Fruit fly (Drosophila melanogaster) whole organism, embryonic: ENCODE data around the gene CG33268.
A peak's percentile ranks its signal among the peaks of the same experiment; 100 is the strongest.

Source experiments
- CG10366 ChIP-seq: fragments of 200-800 bp; sonication (Bioruptor generic); IDR thresholded peaks from 2 replicates; pipeline ENCODE4 v1.3.6; 2022; ENCODE audit warnings: missing biosample characterization, missing genetic modification characterization
- CG10979 ChIP-seq: fragments of 200-800 bp; sonication (Bioruptor generic); optimal IDR thresholded peaks from 2 replicates; lab custom pipeline; 2018; ENCODE audit warnings: missing biosample characterization, mild to moderate bottlenecking, missing genetic modification characterization, moderate library complexity
- CG11093 ChIP-seq: fragments of 200-800 bp; sonication (Bioruptor generic); IDR thresholded peaks from 3 replicates; pipeline ENCODE4 v1.3.6; 2022; ENCODE audit warnings: missing biosample characterization, missing genetic modification characterization
- CG11398 ChIP-seq: fragments of 200-800 bp; sonication (Bioruptor generic); optimal IDR thresholded peaks from 2 replicates; lab custom pipeline; 2016; ENCODE audit warnings: missing biosample characterization, missing genetic modification characterization
- CG11695 ChIP-seq: fragments of 200-800 bp; sonication (Bioruptor generic); IDR thresholded peaks from 3 replicates; pipeline ENCODE4 v1.3.6; 2022; ENCODE audit warnings: missing biosample characterization, missing genetic modification characterization
- CG12219 ChIP-seq: fragments of 200-800 bp; sonication (Bioruptor generic); optimal IDR thresholded peaks from 3 replicates; lab custom pipeline; 2018; ENCODE audit warnings: missing biosample characterization, mild to moderate bottlenecking, missing genetic modification characterization
- CG12299 ChIP-seq: fragments of 200-800 bp; sonication (Bioruptor generic); optimal IDR thresholded peaks from 2 replicates; lab custom pipeline; 2018; ENCODE audit warnings: missing biosample characterization, mild to moderate bottlenecking, missing genetic modification characterization
- CG12391 ChIP-seq: fragments of 200-800 bp; sonication (Bioruptor generic); optimal IDR thresholded peaks from 3 replicates; lab custom pipeline; 2018; ENCODE audit warnings: missing biosample characterization, mild to moderate bottlenecking, missing genetic modification characterization, moderate library complexity
- CG12744 ChIP-seq: fragments of 200-800 bp; sonication (Bioruptor generic); optimal IDR thresholded peaks from 2 replicates; lab custom pipeline; 2016; ENCODE audit warnings: missing biosample characterization, missing genetic modification characterization
- CG13424 ChIP-seq: fragments of 200-800 bp; sonication (Bioruptor generic); optimal IDR thresholded peaks from 2 replicates; lab custom pipeline; 2019; ENCODE audit warnings: missing biosample characterization, mild to moderate bottlenecking, missing genetic modification characterization, moderate library complexity
- CG15011 ChIP-seq: fragments of 200-800 bp; sonication (Bioruptor generic); optimal IDR thresholded peaks from 3 replicates; lab custom pipeline; 2018; ENCODE audit warnings: missing biosample characterization, mild to moderate bottlenecking, missing genetic modification characterization
- CG15073 ChIP-seq: fragments of 200-800 bp; sonication (Bioruptor generic); optimal IDR thresholded peaks from 2 replicates; lab custom pipeline; 2016; ENCODE audit warnings: missing biosample characterization, missing genetic modification characterization
- CG1647 ChIP-seq: fragments of 200-800 bp; sonication (Bioruptor generic); optimal IDR thresholded peaks from 3 replicates; lab custom pipeline; 2016; ENCODE audit warnings: missing biosample characterization, missing genetic modification characterization
- CG17612 ChIP-seq: fragments of 200-800 bp; sonication (Bioruptor generic); IDR thresholded peaks from 2 replicates; pipeline ENCODE4 v1.3.6; 2022; ENCODE audit warnings: missing biosample characterization, missing genetic modification characterization
- CG17802 ChIP-seq: fragments of 200-800 bp; sonication (Bioruptor generic); optimal IDR thresholded peaks from 2 replicates; lab custom pipeline; 2018; ENCODE audit warnings: missing biosample characterization, mild to moderate bottlenecking, missing genetic modification characterization, moderate library complexity
- CG2120 ChIP-seq: fragments of 200-800 bp; sonication (Bioruptor generic); optimal IDR thresholded peaks from 3 replicates; lab custom pipeline; 2016; ENCODE audit warnings: missing biosample characterization, missing genetic modification characterization
- CG31388 ChIP-seq: fragments of 200-800 bp; sonication (Bioruptor generic); optimal IDR thresholded peaks from 2 replicates; lab custom pipeline; 2016; ENCODE audit warnings: missing biosample characterization, missing genetic modification characterization
- CG3407 ChIP-seq: fragments of 200-800 bp; sonication (Bioruptor generic); optimal IDR thresholded peaks from 2 replicates; lab custom pipeline; 2018; ENCODE audit warnings: missing biosample characterization, mild to moderate bottlenecking, missing genetic modification characterization
- CG5245 ChIP-seq: fragments of 200-800 bp; sonication (Bioruptor generic); optimal IDR thresholded peaks from 3 replicates; lab custom pipeline; 2016; ENCODE audit warnings: missing biosample characterization, missing genetic modification characterization
- CG6175 ChIP-seq: fragments of 200-800 bp; sonication (Bioruptor generic); IDR thresholded peaks from 3 replicates; pipeline ENCODE4 v1.3.6; 2022; ENCODE audit warnings: missing biosample characterization, missing genetic modification characterization
- CG7271 ChIP-seq: fragments of 200-800 bp; sonication (Bioruptor generic); optimal IDR thresholded peaks from 2 replicates; lab custom pipeline; 2018; ENCODE audit warnings: missing biosample characterization, mild to moderate bottlenecking, missing genetic modification characterization, moderate library complexity
- CG8281 ChIP-seq: fragments of 200-800 bp; sonication (Bioruptor generic); optimal IDR thresholded peaks from 2 replicates; lab custom pipeline; 2018; ENCODE audit warnings: missing biosample characterization, mild to moderate bottlenecking, missing genetic modification characterization, moderate library complexity
- CG8765 ChIP-seq: fragments of 200-800 bp; sonication (Bioruptor generic); IDR thresholded peaks from 2 replicates; pipeline ENCODE4 v1.3.6; 2022; ENCODE audit warnings: missing biosample characterization, missing genetic modification characterization
- CG9215 ChIP-seq: fragments of 200-800 bp; sonication (Bioruptor generic); IDR thresholded peaks from 2 replicates; pipeline ENCODE4 v1.3.6; 2022; ENCODE audit warnings: missing biosample characterization, missing genetic modification characterization
- CG9932 ChIP-seq: fragments of 200-800 bp; sonication (Bioruptor generic); IDR thresholded peaks from 2 replicates; pipeline ENCODE4 v1.3.6; 2022; ENCODE audit warnings: missing biosample characterization, missing genetic modification characterization
- CTCF ChIP-seq: fragments of 200-800 bp; sonication (Bioruptor generic); optimal IDR thresholded peaks from 2 replicates; lab custom pipeline; 2017; ENCODE audit warnings: missing biosample characterization, mild to moderate bottlenecking, missing genetic modification characterization, moderate library complexity
- Dbx ChIP-seq: fragments of 200-800 bp; sonication (Bioruptor generic); IDR thresholded peaks from 3 replicates; pipeline ENCODE4 v1.3.6; 2022; ENCODE audit warnings: missing biosample characterization, missing genetic modification characterization
- Deaf1 ChIP-seq: fragments of 200-800 bp; optimal IDR thresholded peaks from 3 replicates; lab custom pipeline; 2019; ENCODE audit warnings: missing biosample characterization, mild to moderate bottlenecking, missing genetic modification characterization, moderate library complexity
- E2f1 ChIP-seq: fragments of 200-800 bp; sonication (Bioruptor generic); IDR thresholded peaks from 2 replicates; pipeline ENCODE4 v1.3.6; 2022; ENCODE audit warnings: missing biosample characterization, missing genetic modification characterization
- GATAe ChIP-seq: fragments of 200-800 bp; sonication (Bioruptor generic); conservative IDR thresholded peaks from 2 replicates; pipeline ENCODE4 v1.3.6; 2022; ENCODE audit warnings: missing biosample characterization, missing genetic modification characterization
- HmgD ChIP-seq: fragments of 200-800 bp; sonication (Bioruptor generic); optimal IDR thresholded peaks from 3 replicates; lab custom pipeline; 2016; ENCODE audit warnings: missing biosample characterization, missing genetic modification characterization
- Hmx ChIP-seq: fragments of 200-800 bp; sonication (Bioruptor generic); optimal IDR thresholded peaks from 2 replicates; lab custom pipeline; 2016; ENCODE audit warnings: missing biosample characterization, missing genetic modification characterization
- Mes4 ChIP-seq: fragments of 200-800 bp; sonication (Bioruptor generic); optimal IDR thresholded peaks from 2 replicates; lab custom pipeline; 2016; ENCODE audit warnings: missing biosample characterization, missing genetic modification characterization
- Nf-YC ChIP-seq: fragments of 200-800 bp; optimal IDR thresholded peaks from 3 replicates; lab custom pipeline; 2019; ENCODE audit warnings: missing biosample characterization, mild to moderate bottlenecking, missing genetic modification characterization, moderate library complexity
- PHDP ChIP-seq: fragments of 200-800 bp; sonication (Bioruptor generic); optimal IDR thresholded peaks from 3 replicates; lab custom pipeline; 2018; ENCODE audit warnings: missing biosample characterization, mild to moderate bottlenecking, missing genetic modification characterization, moderate library complexity
- Sry-β ChIP-seq: fragments of 200-800 bp; sonication (Bioruptor generic); optimal IDR thresholded peaks from 2 replicates; lab custom pipeline; 2018; ENCODE audit warnings: missing biosample characterization, mild to moderate bottlenecking, missing genetic modification characterization, moderate library complexity
- Taf1 ChIP-seq: fragments of 200-800 bp; sonication (Bioruptor generic); IDR thresholded peaks from 2 replicates; pipeline ENCODE4 v1.3.6; 2022; ENCODE audit warnings: missing biosample characterization, missing genetic modification characterization
- Usf ChIP-seq: fragments of 200-800 bp; sonication (Bioruptor generic); optimal IDR thresholded peaks from 2 replicates; lab custom pipeline; 2017; ENCODE audit warnings: missing genotype, missing biosample characterization, missing genetic modification characterization
- ab ChIP-seq: fragments of 200-800 bp; sonication (Bioruptor generic); optimal IDR thresholded peaks from 2 replicates; lab custom pipeline; 2016; ENCODE audit warnings: missing biosample characterization, missing genetic modification characterization
- ap ChIP-seq: fragments of 200-800 bp; sonication (Bioruptor generic); IDR thresholded peaks from 2 replicates; pipeline ENCODE4 v1.3.6; 2022; ENCODE audit warnings: missing biosample characterization, missing genetic modification characterization
- br ChIP-seq: fragments of >200 bp; optimal IDR thresholded peaks from 2 replicates; lab custom pipeline; 2017
- bsh ChIP-seq, 2 experiments: fragments of 200-800 bp; sonication (Bioruptor generic); optimal IDR thresholded peaks; 2 replicates each; lab custom pipeline; 2017 to 2018; ENCODE audit warnings: mild to moderate bottlenecking in 2 of 2, missing biosample characterization in 2 of 2, missing genetic modification characterization in 2 of 2, moderate library complexity in 1 of 2
- croc ChIP-seq: fragments of 200-800 bp; sonication (Bioruptor generic); conservative IDR thresholded peaks from 3 replicates; pipeline ENCODE4 v1.3.6; 2022; ENCODE audit warnings: missing biosample characterization, missing genetic modification characterization
- fd96Cb ChIP-seq: fragments of 200-800 bp; sonication (Bioruptor generic); optimal IDR thresholded peaks from 2 replicates; lab custom pipeline; 2018; ENCODE audit warnings: missing biosample characterization, mild to moderate bottlenecking, missing genetic modification characterization, moderate library complexity
- h ChIP-seq: fragments of >200 bp; optimal IDR thresholded peaks from 2 replicates; lab custom pipeline; 2017
- her ChIP-seq: fragments of 200-800 bp; sonication (Bioruptor generic); optimal IDR thresholded peaks from 2 replicates; lab custom pipeline; 2016; ENCODE audit warnings: missing biosample characterization, missing genetic modification characterization
- hkb ChIP-seq, 2 experiments: fragments of 200-800 bp in 1 of 2; fragments of >200 bp in 1 of 2; sonication (Bioruptor generic) in 1 of 2; IDR thresholded peaks in 1 of 2; optimal IDR thresholded peaks in 1 of 2; 2 replicates each; pipeline versions ENCODE4 v1.3.6 to Lab custom; 2017 to 2022; ENCODE audit warnings: missing biosample characterization in 1 of 2, missing genetic modification characterization in 1 of 2
- p53 ChIP-seq: fragments of 200-800 bp; sonication (Bioruptor generic); optimal IDR thresholded peaks from 2 replicates; lab custom pipeline; 2016; ENCODE audit warnings: missing biosample characterization, missing genetic modification characterization
- pita ChIP-seq: fragments of 200-800 bp; sonication (Bioruptor generic); optimal IDR thresholded peaks from 2 replicates; lab custom pipeline; 2017; ENCODE audit warnings: missing biosample characterization, mild to moderate bottlenecking, missing genetic modification characterization
- scrt ChIP-seq: fragments of 200-800 bp; sonication (Bioruptor generic); optimal IDR thresholded peaks from 2 replicates; lab custom pipeline; 2018; ENCODE audit warnings: missing biosample characterization, mild to moderate bottlenecking, missing genetic modification characterization, moderate library complexity
- sens ChIP-seq: fragments of 200-800 bp; sonication (Bioruptor generic); peaks from one replicate; lab custom pipeline; 2016; ENCODE audit warnings: missing biosample characterization, missing genetic modification characterization
- sim ChIP-seq: fragments of 200-800 bp; sonication (Bioruptor generic); IDR thresholded peaks from 2 replicates; pipeline ENCODE4 v1.3.6; 2022; ENCODE audit warnings: missing biosample characterization, missing genetic modification characterization

CG33268 gene

DNA sequence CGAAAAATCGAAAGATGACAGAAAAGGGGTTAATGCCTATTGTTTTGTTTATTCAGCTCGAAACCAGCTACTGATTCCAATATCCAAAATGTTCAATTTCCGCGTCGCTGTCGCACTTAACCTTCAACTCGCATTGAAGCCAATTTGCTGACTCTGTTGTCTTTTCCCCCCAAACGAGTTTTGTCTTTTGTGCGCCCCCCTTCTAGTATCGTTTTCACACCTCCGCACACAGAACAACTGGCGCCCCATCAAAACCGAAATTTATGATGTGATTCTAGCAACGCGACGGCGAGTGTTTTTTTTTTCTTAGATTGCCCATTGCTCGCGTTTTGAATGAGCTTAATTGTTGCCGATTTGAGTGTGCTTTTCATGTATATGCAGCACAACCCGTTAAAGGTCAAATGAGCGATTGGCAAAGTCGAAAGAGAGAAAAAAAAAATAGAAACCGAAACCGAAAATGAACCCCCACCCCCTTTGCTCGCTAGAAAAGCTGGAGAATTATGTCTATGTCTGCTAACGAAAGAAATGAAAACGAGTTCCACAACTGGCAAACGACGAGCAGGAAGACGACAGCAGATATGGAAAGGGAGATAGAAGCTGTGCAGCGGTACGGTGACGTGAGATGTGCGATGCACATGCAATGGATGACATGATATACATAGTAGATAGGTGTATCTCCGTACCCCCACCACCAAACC lies 40.5 kb downstream of the CG33268 start (continued):
- TF ChIP-seq HmgD (GFP tag; lab: Kevin White, UChicago) (no peak), Taf1 (no peak), br (lab: Kevin White, UChicago) (no peak), CG5245 (GFP tag; lab: Kevin White, UChicago) (no peak), CG12391 (no peak), CG11093 (no peak), Usf (GFP tag; lab: Kevin White, UChicago) (no peak), croc (no peak), PHDP (no peak), CG11695 (GFP tag; lab: Robert Waterston, UW) (peak; percentile 45; the same call in 1 of the 3 replicates), CG12219 (GFP tag; lab: Kevin White, UChicago) (no peak), h (lab: Kevin White, UChicago) (no peak), CG10366 (no peak), Deaf1 (no peak), Sry-β (GFP tag; lab: Kevin White, UChicago) (no peak), E2f1 (GFP tag; lab: Robert Waterston, UW) (peak; percentile 7; the same call in 1 of the 2 replicates), CG12744 (no peak), CG17802 (no peak), Hmx (no peak), sim (no peak), CG1647 (GFP tag; lab: Kevin White, UChicago) (no peak), ap (GFP tag; lab: Robert Waterston, UW) (no peak), pita (GFP tag; lab: Kevin White, UChicago) (no peak), CG3407 (GFP tag; lab: Kevin White, UChicago) (no peak), scrt (GFP tag; lab: Kevin White, UChicago) (no peak), ab (GFP tag; lab: Kevin White, UChicago) (no peak), CG31388 (GFP tag; lab: Kevin White, UChicago) (no peak), sens (GFP tag; lab: Kevin White, UChicago) (peak; percentile 39), CTCF (GFP tag; lab: Kevin White, UChicago) (no peak), CG15073 (GFP tag; lab: Kevin White, UChicago) (no peak), CG9215 (no peak), CG15011 (no peak), CG17612 (GFP tag; lab: Robert Waterston, UW) (no peak), hkb (optimal IDR thresholded peaks at IDR 0.05; lab: Kevin White, UChicago) (no peak), hkb (GFP tag; IDR thresholded peaks at IDR 0.05; lab: Robert Waterston, UW) (no peak), GATAe (GFP tag; lab: Robert Waterston, UW) (no peak), CG11398 (GFP tag; lab: Kevin White, UChicago) (no peak), CG6175 (GFP tag; lab: Robert Waterston, UW) (no peak), CG9932 (GFP tag; lab: Robert Waterston, UW) (peak; percentile 29; the same call in 1 of the 2 replicates), fd96Cb (tag; lab: Kevin White, UChicago) (no peak), Dbx (0 out of 3 replicates have a peak, but pooled peaks have one; percentile 40), CG12299 (tag; lab: Kevin White, UChicago) (no peak), CG13424 (tag; lab: Kevin White, UChicago) (no peak), CG8765 (GFP tag; lab: Robert Waterston, UW) (no peak), CG2120 (GFP tag; lab: Kevin White, UChicago) (no peak), bsh (GFP tag; optimal IDR thresholded peaks at IDR 0.05; lab: Kevin White, UChicago) (no peak), CG10979 (tag; lab: Kevin White, UChicago) (no peak), Nf-YC (tag; lab: Kevin White, UChicago) (no peak), p53 (no peak), her (GFP tag; lab: Kevin White, UChicago) (peak; percentile 23), CG7271 (tag; lab: Kevin White, UChicago) (no peak), Mes4 (GFP tag; lab: Kevin White, UChicago) (no peak), CG8281 (no peak)
